Fruit fly (Drosophila melanogaster) whole organism, embryonic: ENCODE results near the gene CG42500.

Experiments
- Abd-B ChIP-seq: fragments of 200-800 bp; sonication (Bioruptor generic); optimal IDR thresholded peaks from 2 replicates; lab custom pipeline; 2018; ENCODE audit warnings: missing biosample characterization, mild to moderate bottlenecking, missing genetic modification characterization, moderate library complexity
- Asciz ChIP-seq: fragments of 200-800 bp; sonication (Bioruptor generic); optimal IDR thresholded peaks from 2 replicates; lab custom pipeline; 2017; ENCODE audit warnings: missing biosample characterization, mild to moderate bottlenecking, missing genetic modification characterization, missing genetic modification reagents
- BEAF-32 ChIP-seq: fragments of 200-800 bp; sonication (Bioruptor generic); optimal IDR thresholded peaks from 3 replicates; lab custom pipeline; 2017; ENCODE audit warnings: missing biosample characterization, missing genetic modification characterization, mild to moderate bottlenecking, moderate library complexity, missing genetic modification reagents
- CG11504 ChIP-seq: fragments of 200-800 bp; sonication (Bioruptor generic); optimal IDR thresholded peaks from 3 replicates; lab custom pipeline; 2019; ENCODE audit warnings: missing biosample characterization, mild to moderate bottlenecking, missing genetic modification characterization, moderate library complexity
- CG11695 ChIP-seq: fragments of 200-800 bp; sonication (Bioruptor generic); IDR thresholded peaks from 3 replicates; pipeline ENCODE4 v1.3.6; 2022; ENCODE audit warnings: missing biosample characterization, missing genetic modification characterization
- CG13287 ChIP-seq: fragments of 200-800 bp; sonication (Bioruptor generic); IDR thresholded peaks from 2 replicates; pipeline ENCODE4 v1.3.6; 2022; ENCODE audit warnings: missing biosample characterization, missing genetic modification characterization; ENCODE audit not compliant: partially characterized antibody
- CG17612 ChIP-seq: fragments of 200-800 bp; sonication (Bioruptor generic); IDR thresholded peaks from 2 replicates; pipeline ENCODE4 v1.3.6; 2022; ENCODE audit warnings: missing biosample characterization, missing genetic modification characterization
- CG17802 ChIP-seq: fragments of 200-800 bp; sonication (Bioruptor generic); optimal IDR thresholded peaks from 2 replicates; lab custom pipeline; 2018; ENCODE audit warnings: missing biosample characterization, mild to moderate bottlenecking, missing genetic modification characterization, moderate library complexity
- CG2712 ChIP-seq: fragments of 200-800 bp; optimal IDR thresholded peaks from 3 replicates; lab custom pipeline; 2019; ENCODE audit warnings: missing biosample characterization, mild to moderate bottlenecking, missing genetic modification characterization, moderate library complexity
- CG3163 ChIP-seq: fragments of 200-800 bp; sonication (Bioruptor generic); optimal IDR thresholded peaks from 3 replicates; lab custom pipeline; 2016; ENCODE audit warnings: missing biosample characterization, missing genetic modification characterization
- CG4328 ChIP-seq: fragments of 200-800 bp; sonication (Bioruptor generic); optimal IDR thresholded peaks from 3 replicates; lab custom pipeline; 2017; ENCODE audit warnings: missing biosample characterization, missing genetic modification reagents, missing genetic modification characterization
- CG9215 ChIP-seq: fragments of 200-800 bp; sonication (Bioruptor generic); IDR thresholded peaks from 2 replicates; pipeline ENCODE4 v1.3.6; 2022; ENCODE audit warnings: missing biosample characterization, missing genetic modification characterization
- CG9609 ChIP-seq: fragments of 200-800 bp; sonication (Bioruptor generic); optimal IDR thresholded peaks from 3 replicates; lab custom pipeline; 2016; ENCODE audit warnings: missing biosample characterization, missing genetic modification characterization
- CG9876 ChIP-seq: fragments of 200-800 bp; sonication (Bioruptor generic); optimal IDR thresholded peaks from 2 replicates; lab custom pipeline; 2016; ENCODE audit warnings: missing biosample characterization, missing genetic modification characterization
- D ChIP-seq, 2 experiments: fragments of 200-800 bp in 1 of 2; fragments of >200 bp in 1 of 2; sonication (Bioruptor generic) in 1 of 2; optimal IDR thresholded peaks; 2 replicates in 1 of 2; 3 replicates in 1 of 2; lab custom pipeline; 2017; ENCODE audit warnings: mild to moderate bottlenecking in 1 of 2, missing biosample characterization in 1 of 2, missing genetic modification characterization in 1 of 2, missing genetic modification reagents in 1 of 2
- Dfd ChIP-seq, 2 experiments: fragments of >200 bp; optimal IDR thresholded peaks; 2 replicates each; lab custom pipeline; 2017; ENCODE audit warnings: missing biosample characterization in 2 of 2, missing genetic modification characterization in 2 of 2
- Hsf ChIP-seq: fragments of 200-800 bp; sonication (Bioruptor generic); optimal IDR thresholded peaks from 3 replicates; lab custom pipeline; 2016; ENCODE audit warnings: missing biosample characterization, missing genetic modification characterization
- Opbp ChIP-seq: fragments of 200-800 bp; sonication (Bioruptor generic); IDR thresholded peaks from 3 replicates; pipeline ENCODE4 v1.3.6; 2022; ENCODE audit warnings: missing biosample characterization, missing genetic modification characterization; ENCODE audit not compliant: partially characterized antibody
- Ravus ChIP-seq: fragments of 200-800 bp; sonication (Bioruptor generic); IDR thresholded peaks from 2 replicates; pipeline ENCODE4 v1.3.6; 2022; ENCODE audit warnings: missing biosample characterization, missing genetic modification characterization
- YL-1 ChIP-seq: fragments of 200-800 bp; sonication (Bioruptor generic); optimal IDR thresholded peaks from 3 replicates; lab custom pipeline; 2017; ENCODE audit warnings: missing biosample characterization, mild to moderate bottlenecking, missing genetic modification characterization
- dati ChIP-seq: fragments of 200-800 bp; sonication (Bioruptor generic); IDR thresholded peaks from 2 replicates; pipeline ENCODE4 v1.3.6; 2022; ENCODE audit warnings: missing biosample characterization, missing genetic modification characterization
- dimm ChIP-seq: fragments of 200-800 bp; sonication (Bioruptor generic); IDR thresholded peaks from 2 replicates; pipeline ENCODE4 v1.3.6; 2022; ENCODE audit warnings: missing biosample characterization, missing genetic modification characterization
- gfzf ChIP-seq: fragments of 200-800 bp; sonication (Bioruptor generic); optimal IDR thresholded peaks from 2 replicates; lab custom pipeline; 2016; ENCODE audit warnings: missing biosample characterization, mild to moderate bottlenecking, missing genetic modification characterization, moderate library complexity
- grn ChIP-seq: fragments of 200-800 bp; sonication (Bioruptor generic); optimal IDR thresholded peaks from 3 replicates; lab custom pipeline; 2017; ENCODE audit warnings: missing biosample characterization, missing genetic modification characterization
- slp2 ChIP-seq: fragments of 200-800 bp; sonication (Bioruptor generic); optimal IDR thresholded peaks from 2 replicates; lab custom pipeline; 2016; ENCODE audit warnings: missing biosample characterization, missing genetic modification characterization
- twi ChIP-seq: fragments of 200-800 bp; optimal IDR thresholded peaks from 2 replicates; lab custom pipeline; 2019; ENCODE audit warnings: missing biosample characterization, mild to moderate bottlenecking, missing genetic modification characterization, moderate library complexity
- z ChIP-seq: fragments of 200-800 bp; sonication (Bioruptor generic); IDR thresholded peaks from 3 replicates; pipeline ENCODE4 v1.3.6; 2022; ENCODE audit warnings: missing biosample characterization, missing genetic modification characterization

Gene CG42500

dm6 chr3R:14108158-14108921 is 44.1 kb downstream of the CG42500 start, which contains the start of gene CG12402 (continued):
- TF ChIP-seq CG11504 (tag; lab: Kevin White, UChicago) (peak; percentile 91), Ravus (GFP tag; lab: Robert Waterston, UW) (peak; percentile 48), CG17802 (peak; percentile 51), twi (tag; lab: Kevin White, UChicago) (peak; percentile 16), CG9876 (GFP tag; lab: Kevin White, UChicago) (peak; percentile 30), dati (peak; percentile 76), slp2 (peak; percentile 65), YL-1 (no peak), CG9609 (GFP tag; lab: Kevin White, UChicago) (no peak), CG13287 (GFP tag; lab: Robert Waterston, UW) (peak; percentile 57), Abd-B (peak; percentile 71), Dfd (GFP tag; optimal IDR thresholded peaks at IDR 0.05; lab: Kevin White, UChicago) (no peak), D (optimal IDR thresholded peaks at IDR 0.05; lab: Kevin White, UChicago) (no peak), D (GFP tag; optimal IDR thresholded peaks at IDR 0.05; lab: Kevin White, UChicago) (peak; percentile 81), Opbp (0 out of 3 replicates have a peak, but pooled peaks have one; percentile 43), CG4328 (peak; percentile 57), Asciz (GFP tag; lab: Kevin White, UChicago) (peak; percentile 88), CG3163 (GFP tag; lab: Kevin White, UChicago) (peak; percentile 55)

- peak; percentile 93 for TF ChIP-seq z (GFP tag; lab: Robert Waterston, UW)
- no peak for TF ChIP-seq dimm (GFP tag; lab: Robert Waterston, UW)
- TF ChIP-seq, all 482 proteins: peak for 1
These were observed 44.9 kb downstream of the CG42500 start for dm6 chr3R:14107597-14107996.

- TF ChIP-seq BEAF-32 (GFP tag; lab: Kevin White, UChicago) (no peak), CG2712 (no peak), CG17612 (GFP tag; lab: Robert Waterston, UW) (no peak), grn (GFP tag; lab: Kevin White, UChicago) (peak; percentile 75), gfzf (GFP tag; lab: Kevin White, UChicago) (no peak), Hsf (GFP tag; lab: Kevin White, UChicago) (no peak), CG9215 (GFP tag; lab: Robert Waterston, UW) (no peak), CG11695 (GFP tag; lab: Robert Waterston, UW) (peak; percentile 61; the same call in 2 of the 3 replicates)
These were observed 49.4 kb downstream of the CG42500 start, which contains the start of gene PK1-R for dm6 chr3R:14103022-14103421. TSS of gene PK1-R (minus strand) at chr3R:14103122.
